Fruit fly (Drosophila melanogaster): ENCODE measurements around the gene amrt.

The amrt gene

DNA sequence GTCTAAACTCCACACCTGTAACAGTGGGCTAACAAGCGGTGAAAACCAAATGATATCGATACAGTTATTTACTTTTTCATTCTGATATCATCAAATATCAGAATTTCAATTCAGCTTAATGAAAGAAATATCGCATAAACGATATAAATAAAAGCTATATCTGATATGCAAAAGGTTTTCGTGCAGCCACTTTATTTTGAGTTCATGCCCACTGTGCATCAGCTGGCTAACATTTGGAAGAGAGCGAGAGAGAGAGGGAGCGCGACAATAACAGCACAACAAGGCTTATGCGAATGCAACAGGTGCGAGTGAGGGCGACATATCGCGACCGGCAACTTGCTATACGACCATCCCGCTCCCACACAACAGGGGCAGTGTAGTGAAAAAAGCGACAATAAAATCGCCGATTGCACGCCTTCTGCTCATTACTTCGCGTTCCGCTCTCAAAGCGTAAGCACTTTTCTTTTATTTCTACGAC, 42.8 kb upstream of the amrt start, which contains the start of gene CG11151 (continued):
- peak; percentile 93 for TF ChIP-seq Sox15 (GFP tag; optimal IDR thresholded peaks at IDR 0.05)
- TF ChIP-seq Hr38 (GFP tag; optimal IDR thresholded peaks at IDR 0.05): peak; percentile 75
- peak; percentile 95 for TF ChIP-seq CG3919 (GFP tag; optimal IDR thresholded peaks at IDR 0.05)
- peak; percentile 97 for TF ChIP-seq CG31627 (GFP tag; optimal IDR thresholded peaks at IDR 0.05)
- peak; percentile 98 for TF ChIP-seq pdm3 (GFP tag; optimal IDR thresholded peaks at IDR 0.05)
- TF ChIP-seq OdsH (GFP tag; optimal IDR thresholded peaks at IDR 0.05): peak; percentile 97
- peak; percentile 94 for TF ChIP-seq CG11294 (GFP tag; IDR thresholded peaks at IDR 0.05)
- peak; percentile 98 for TF ChIP-seq topi (GFP tag; optimal IDR thresholded peaks at IDR 0.05)
- peak; percentile 97 for TF ChIP-seq eg (GFP tag; IDR thresholded peaks at IDR 0.05)

DNA sequence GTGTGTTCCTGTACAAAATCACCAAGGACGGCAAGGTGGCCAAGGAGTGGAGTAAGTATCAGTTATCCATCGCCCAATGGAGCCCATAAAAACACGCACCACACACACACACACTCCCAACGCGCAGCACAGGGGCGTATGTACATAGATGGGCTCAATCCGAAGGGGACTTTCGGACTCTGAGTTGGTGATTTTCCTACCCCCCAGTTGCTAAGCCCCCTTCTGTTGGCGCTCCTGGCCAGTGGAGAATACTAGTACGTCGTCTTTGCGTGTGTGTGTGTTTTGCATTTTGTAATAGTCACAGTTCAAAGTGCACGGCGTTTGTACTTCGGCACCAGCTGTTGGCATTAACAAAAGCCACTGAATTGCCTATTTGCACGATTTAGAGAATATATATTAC, 42.2 kb upstream of the amrt start:
- TF ChIP-seq svp (GFP tag): peak; percentile 87
- peak; percentile 68 for TF ChIP-seq CG8319 (GFP tag; optimal IDR thresholded peaks at IDR 0.05)
- peak; percentile 74 for TF ChIP-seq CG31627 (GFP tag; optimal IDR thresholded peaks at IDR 0.05)
- peak; percentile 71 for TF ChIP-seq CG3032 (tag; optimal IDR thresholded peaks at IDR 0.05)
- TF ChIP-seq ss (GFP tag; optimal IDR thresholded peaks at IDR 0.05): peak; percentile 94
- TF ChIP-seq CG6163 (GFP tag; IDR thresholded peaks at IDR 0.05): peak; percentile 91
- TF ChIP-seq acj6 (GFP tag; optimal IDR thresholded peaks at IDR 0.05): peak; percentile 79
- peak; percentile 79 for TF ChIP-seq CG1621 (tag; optimal IDR thresholded peaks at IDR 0.05)
- peak; percentile 66 for TF ChIP-seq fd59A (GFP tag; optimal IDR thresholded peaks at IDR 0.05)
- TF ChIP-seq CG6854 (GFP tag; optimal IDR thresholded peaks at IDR 0.05): peak; percentile 35
- TF ChIP-seq Hr38 (GFP tag; optimal IDR thresholded peaks at IDR 0.05): peak; percentile 50
- TF ChIP-seq CG3919 (GFP tag; optimal IDR thresholded peaks at IDR 0.05): peak; percentile 87
- peak; percentile 77 for TF ChIP-seq dsx (GFP tag; optimal IDR thresholded peaks at IDR 0.05; ENCODE audit: poor library complexity, severe bottlenecking)
- peak; percentile 27 for TF ChIP-seq Eip93F (GFP tag; optimal IDR thresholded peaks at IDR 0.05)
- peak; percentile 78 for TF ChIP-seq Gug (GFP tag; IDR thresholded peaks at IDR 0.05)
- peak; percentile 85 for TF ChIP-seq OdsH (GFP tag; optimal IDR thresholded peaks at IDR 0.05)
- TF ChIP-seq cyc (GFP tag; optimal IDR thresholded peaks at IDR 0.05): peak; percentile 75
- peak; percentile 17 for TF ChIP-seq Blimp-1 (GFP tag; optimal IDR thresholded peaks at IDR 0.05)
- peak; percentile 70 for TF ChIP-seq CG8632 (GFP tag; optimal IDR thresholded peaks at IDR 0.05)
- peak; percentile 68 for TF ChIP-seq Smox (GFP tag; optimal IDR thresholded peaks at IDR 0.05)
- TF ChIP-seq net (GFP tag; optimal IDR thresholded peaks at IDR 0.05): peak; percentile 91
- peak; percentile 80 for TF ChIP-seq Ets96B (tag; optimal IDR thresholded peaks at IDR 0.05)
- TF ChIP-seq CG8119 (GFP tag; IDR thresholded peaks at IDR 0.05): peak; percentile 83
- peak; percentile 88 for TF ChIP-seq dac (GFP tag; optimal IDR thresholded peaks at IDR 0.05)
- TF ChIP-seq Eip75B (GFP tag; optimal IDR thresholded peaks at IDR 0.05): peak; percentile 82
- peak; percentile 79 for TF ChIP-seq Sox14 (GFP tag; optimal IDR thresholded peaks at IDR 0.05)
- TF ChIP-seq Eip78C (GFP tag): peak; percentile 89
- TF ChIP-seq topi (GFP tag; optimal IDR thresholded peaks at IDR 0.05): peak; percentile 59
- TF ChIP-seq pdm3 (GFP tag; optimal IDR thresholded peaks at IDR 0.05): peak; percentile 87
- peak; percentile 85 for TF ChIP-seq CG11294 (GFP tag; IDR thresholded peaks at IDR 0.05)
- peak; percentile 94 for TF ChIP-seq eg (GFP tag; IDR thresholded peaks at IDR 0.05)
- peak; percentile 95 for TF ChIP-seq CG6808 (GFP tag; optimal IDR thresholded peaks at IDR 0.05)
- peak; percentile 69 for TF ChIP-seq Met (GFP tag; optimal IDR thresholded peaks at IDR 0.05)
- peak; percentile 74 for TF ChIP-seq Hr4 (GFP tag; optimal IDR thresholded peaks at IDR 0.05)
- peak; percentile 79 for TF ChIP-seq lz (GFP tag; optimal IDR thresholded peaks at IDR 0.05)
- peak; percentile 85 for TF ChIP-seq CG6276 (GFP tag; optimal IDR thresholded peaks at IDR 0.05)
- TF ChIP-seq Ets21C (GFP tag; optimal IDR thresholded peaks at IDR 0.05): peak; percentile 66
- peak; percentile 63 for TF ChIP-seq CG11762 (GFP tag; optimal IDR thresholded peaks at IDR 0.05; ENCODE audit: insufficient read depth)
- TF ChIP-seq salr (GFP tag; optimal IDR thresholded peaks at IDR 0.05): peak; percentile 71 to 81
- peak; percentile 67 for TF ChIP-seq esn (GFP tag; optimal IDR thresholded peaks at IDR 0.05)
- TF ChIP-seq CG16779 (tag; optimal IDR thresholded peaks at IDR 0.05): peak; percentile 77
- TF ChIP-seq CG7368 (GFP tag; optimal IDR thresholded peaks at IDR 0.05): peak; percentile 89
- TF ChIP-seq vri (GFP tag; optimal IDR thresholded peaks at IDR 0.05): peak; percentile 63
- TF ChIP-seq Hr39 (GFP tag; optimal IDR thresholded peaks at IDR 0.05): peak; percentile 68
- TF ChIP-seq Sox15 (GFP tag; optimal IDR thresholded peaks at IDR 0.05): peak; percentile 61
- peak; percentile 79 for TF ChIP-seq CG4318 (GFP tag; optimal IDR thresholded peaks at IDR 0.05)
- peak; percentile 13 for TF ChIP-seq fkh (GFP tag; optimal IDR thresholded peaks at IDR 0.05)
- peak; percentile 83 for TF ChIP-seq CG9139 (GFP tag; optimal IDR thresholded peaks at IDR 0.05)

Measured in whole organism, prepupa.